Worm (Caenorhabditis elegans) whole organism, L1 larva: ENCODE results near the gene ire-1.

Experiments used
- aha-1 ChIP-seq: fragments of 150-350 bp; optimal IDR thresholded peaks from 2 replicates; lab custom pipeline; 2014; ENCODE audit warnings: missing biosample characterization, missing genetic modification characterization
- elt-2 ChIP-seq: sonication (generic microtip); optimal IDR thresholded peaks from 2 replicates; lab custom pipeline; 2016; ENCODE audit warnings: missing genetic modification characterization, mild to moderate bottlenecking, inconsistent platforms, missing compliant biosample characterization, missing genetic modification reagents
- fkh-10 ChIP-seq: sonication (generic microtip); optimal IDR thresholded peaks from 2 replicates; lab custom pipeline; 2017; ENCODE audit warnings: missing biosample characterization, missing genetic modification reagents, missing genetic modification characterization
- mef-2 ChIP-seq: fragments of 150-350 bp; optimal IDR thresholded peaks from 2 replicates; lab custom pipeline; 2014; ENCODE audit warnings: missing biosample characterization, missing genetic modification characterization
- nhr-11 ChIP-seq: fragments of 150-350 bp; optimal IDR thresholded peaks from 2 replicates; lab custom pipeline; 2014; ENCODE audit warnings: missing biosample characterization, missing genetic modification characterization
- nhr-76 ChIP-seq: sonication (generic microtip); optimal IDR thresholded peaks from 2 replicates; lab custom pipeline; 2017; ENCODE audit warnings: missing biosample characterization, missing genetic modification characterization
- snpc-4 ChIP-seq: fragments of 150-350 bp; optimal IDR thresholded peaks from 2 replicates; lab custom pipeline; 2014; ENCODE audit warnings: missing biosample characterization, missing genetic modification characterization

DNA sequence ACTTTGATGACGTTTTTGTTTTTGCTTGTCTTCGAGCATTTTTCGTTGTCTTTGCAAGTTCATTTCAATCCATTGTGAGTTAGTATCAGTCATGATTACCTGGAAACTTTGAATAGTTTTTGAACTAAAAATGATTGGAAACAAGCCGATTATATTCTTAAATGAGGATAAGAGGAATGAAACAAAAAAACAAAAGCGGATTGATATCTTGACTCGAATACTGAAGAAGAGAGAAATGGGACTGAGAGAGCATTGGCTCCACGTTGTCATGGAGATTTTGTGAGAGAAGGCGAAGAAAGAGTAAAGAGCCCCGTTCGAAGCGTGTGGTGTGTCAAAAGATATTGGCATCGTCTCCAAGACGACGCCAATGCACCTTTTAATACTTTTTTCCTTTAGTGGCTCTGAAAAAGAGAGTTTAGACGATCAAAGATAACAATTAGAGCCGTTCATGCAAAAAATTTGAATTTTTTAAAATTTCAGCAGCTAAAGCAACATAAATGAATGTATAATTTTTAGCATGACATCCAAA lies 32.2 kb upstream of the ire-1 start, which contains the start of the genes tub-1 and tmem-138:
- TF ChIP-seq fkh-10 (GFP tag; lab: Kevin White, UChicago), result no peak
- TF ChIP-seq aha-1 (tag; lab: Kevin White, UChicago), result no peak
- no peak for TF ChIP-seq nhr-11 (tag; lab: Kevin White, UChicago)
- TF ChIP-seq snpc-4 (tag; lab: Kevin White, UChicago), result no peak
- no peak for TF ChIP-seq mef-2
- TF ChIP-seq elt-2, result no peak
- no peak for TF ChIP-seq nhr-76 (tag; lab: Kevin White, UChicago)
